Worm (Caenorhabditis elegans): ENCODE results near the gene ubc-15.

ubc-15 gene

ce11 chrII:2854794-2855193 lies 58.6 kb downstream of the ubc-15 start (continued):
- TF ChIP-seq nhr-129 (tag; optimal IDR thresholded peaks at IDR 0.05) (peak; percentile 25), crh-2 (tag; optimal IDR thresholded peaks at IDR 0.05) (no peak), nhr-237 (tag; optimal IDR thresholded peaks at IDR 0.05) (no peak), unc-39 (tag; optimal IDR thresholded peaks at IDR 0.05) (no peak)

ce11 chrII:2853767-2854166 lies 59.6 kb downstream of the ubc-15 start:
- peak; percentile 53 for TF ChIP-seq nhr-25 (tag; optimal IDR thresholded peaks at IDR 0.05)
- TF ChIP-seq lsy-2 (tag; optimal IDR thresholded peaks at IDR 0.05) = no peak
- TF ChIP-seq unc-39 (tag; optimal IDR thresholded peaks at IDR 0.05) = no peak
- TF ChIP-seq blmp-1 (tag; optimal IDR thresholded peaks at IDR 0.05; ENCODE audit: insufficient read depth) = peak; percentile 43

- TF ChIP-seq ZK546.5 (tag; optimal IDR thresholded peaks at IDR 0.05) (no peak), lin-11 (tag; optimal IDR thresholded peaks at IDR 0.05) (no peak), nhr-21 (tag; optimal IDR thresholded peaks at IDR 0.05) (no peak)
Measured at ce11 chrII:2852493-2852892, 60.9 kb downstream of the ubc-15 start, which contains the start of gene ptc-3. ptc-3 (minus strand) TSS chrII:2852593.

Data from whole organism, L2 larva.